Fruit fly (Drosophila melanogaster) whole organism, embryonic: ENCODE measurements around the gene CG33110.

Experiments used
- Awh ChIP-seq: fragments of 200-800 bp; sonication (Bioruptor generic); IDR thresholded peaks from 2 replicates; pipeline ENCODE4, ENCODE4 v1.3.6; 2022; ENCODE audit warnings: missing biosample characterization, missing genetic modification characterization
- CG10431 ChIP-seq: fragments of 200-800 bp; sonication (Bioruptor generic); optimal IDR thresholded peaks from 3 replicates; lab custom pipeline; 2018; ENCODE audit warnings: missing biosample characterization, mild to moderate bottlenecking, missing genetic modification characterization
- CG10959 ChIP-seq: fragments of 200-800 bp; sonication (Bioruptor generic); IDR thresholded peaks from 2 replicates; pipeline ENCODE4 v1.3.6; 2022; ENCODE audit warnings: missing biosample characterization, missing genetic modification characterization
- CG10979 ChIP-seq: fragments of 200-800 bp; sonication (Bioruptor generic); optimal IDR thresholded peaks from 2 replicates; lab custom pipeline; 2018; ENCODE audit warnings: missing biosample characterization, mild to moderate bottlenecking, missing genetic modification characterization, moderate library complexity
- CG12219 ChIP-seq: fragments of 200-800 bp; sonication (Bioruptor generic); optimal IDR thresholded peaks from 3 replicates; lab custom pipeline; 2018; ENCODE audit warnings: missing biosample characterization, mild to moderate bottlenecking, missing genetic modification characterization
- CG12299 ChIP-seq: fragments of 200-800 bp; sonication (Bioruptor generic); optimal IDR thresholded peaks from 2 replicates; lab custom pipeline; 2018; ENCODE audit warnings: missing biosample characterization, mild to moderate bottlenecking, missing genetic modification characterization
- CG16815 ChIP-seq: fragments of 200-800 bp; sonication (Bioruptor generic); optimal IDR thresholded peaks from 3 replicates; lab custom pipeline; 2017; ENCODE audit warnings: missing biosample characterization, mild to moderate bottlenecking, missing genetic modification characterization
- CG17361 ChIP-seq: fragments of 200-800 bp; sonication (Bioruptor generic); IDR thresholded peaks from 3 replicates; pipeline ENCODE4 v1.3.6; 2022; ENCODE audit warnings: missing biosample characterization, missing genetic modification characterization
- CG17802 ChIP-seq: fragments of 200-800 bp; sonication (Bioruptor generic); optimal IDR thresholded peaks from 2 replicates; lab custom pipeline; 2018; ENCODE audit warnings: missing biosample characterization, mild to moderate bottlenecking, missing genetic modification characterization, moderate library complexity
- CG1792 ChIP-seq: fragments of 200-800 bp; sonication (Bioruptor generic); optimal IDR thresholded peaks from 2 replicates; lab custom pipeline; 2016; ENCODE audit warnings: missing biosample characterization, missing genetic modification characterization
- CG18619 ChIP-seq: fragments of 200-800 bp; sonication (Bioruptor generic); optimal IDR thresholded peaks from 3 replicates; lab custom pipeline; 2017; ENCODE audit warnings: missing biosample characterization, mild to moderate bottlenecking, missing genetic modification characterization
- CG18764 ChIP-seq: fragments of 200-800 bp; sonication (Bioruptor generic); optimal IDR thresholded peaks from 3 replicates; lab custom pipeline; 2016; ENCODE audit warnings: missing biosample characterization, missing genetic modification characterization
- CG2116 ChIP-seq: fragments of 200-800 bp; sonication (Bioruptor generic); optimal IDR thresholded peaks from 3 replicates; lab custom pipeline; 2018; ENCODE audit warnings: missing biosample characterization, mild to moderate bottlenecking, missing genetic modification characterization
- CG2120 ChIP-seq: fragments of 200-800 bp; sonication (Bioruptor generic); optimal IDR thresholded peaks from 3 replicates; lab custom pipeline; 2016; ENCODE audit warnings: missing biosample characterization, missing genetic modification characterization
- CG2199 ChIP-seq: fragments of 200-800 bp; sonication (Bioruptor generic); IDR thresholded peaks from 3 replicates; pipeline ENCODE4 v1.3.6; 2022; ENCODE audit warnings: missing biosample characterization, missing genetic modification characterization
- CG2202 ChIP-seq: fragments of 200-800 bp; sonication (Bioruptor generic); optimal IDR thresholded peaks from 2 replicates; lab custom pipeline; 2018; ENCODE audit warnings: missing biosample characterization, mild to moderate bottlenecking, missing genetic modification characterization
- CG2875 ChIP-seq: fragments of 200-800 bp; sonication (Bioruptor generic); optimal IDR thresholded peaks from 2 replicates; lab custom pipeline; 2017; ENCODE audit warnings: missing biosample characterization, mild to moderate bottlenecking, missing genetic modification characterization, missing genetic modification reagents
- CG31441 ChIP-seq: fragments of 200-800 bp; sonication (Bioruptor generic); IDR thresholded peaks from 2 replicates; pipeline ENCODE4 v1.3.6; 2022; ENCODE audit warnings: missing biosample characterization, missing genetic modification characterization
- CG3407 ChIP-seq: fragments of 200-800 bp; sonication (Bioruptor generic); optimal IDR thresholded peaks from 2 replicates; lab custom pipeline; 2018; ENCODE audit warnings: missing biosample characterization, mild to moderate bottlenecking, missing genetic modification characterization
- CG3726 ChIP-seq: fragments of 200-800 bp; sonication (Bioruptor generic); IDR thresholded peaks from 3 replicates; pipeline ENCODE4, ENCODE4 v1.3.6; 2022; ENCODE audit warnings: missing biosample characterization, missing genetic modification characterization
- CG6689 ChIP-seq: fragments of 200-800 bp; sonication (Bioruptor generic); IDR thresholded peaks from 2 replicates; pipeline ENCODE4 v1.3.6; 2022; ENCODE audit warnings: missing biosample characterization, missing genetic modification characterization
- CG7963 ChIP-seq: fragments of 200-800 bp; sonication (Bioruptor generic); IDR thresholded peaks from 3 replicates; pipeline ENCODE4 v1.3.6; 2022; ENCODE audit warnings: missing biosample characterization, missing genetic modification characterization; ENCODE audit not compliant: partially characterized antibody
- CG8765 ChIP-seq: fragments of 200-800 bp; sonication (Bioruptor generic); IDR thresholded peaks from 2 replicates; pipeline ENCODE4 v1.3.6; 2022; ENCODE audit warnings: missing biosample characterization, missing genetic modification characterization
- Camta ChIP-seq: fragments of 200-800 bp; sonication (Bioruptor generic); optimal IDR thresholded peaks from 2 replicates; lab custom pipeline; 2016; ENCODE audit warnings: missing biosample characterization, missing genetic modification characterization
- D ChIP-seq, 2 experiments: fragments of 200-800 bp in 1 of 2; fragments of >200 bp in 1 of 2; sonication (Bioruptor generic) in 1 of 2; optimal IDR thresholded peaks; 2 replicates in 1 of 2; 3 replicates in 1 of 2; lab custom pipeline; 2017; ENCODE audit warnings: mild to moderate bottlenecking in 1 of 2, missing biosample characterization in 1 of 2, missing genetic modification characterization in 1 of 2, missing genetic modification reagents in 1 of 2
- Deaf1 ChIP-seq: fragments of 200-800 bp; optimal IDR thresholded peaks from 3 replicates; lab custom pipeline; 2019; ENCODE audit warnings: missing biosample characterization, mild to moderate bottlenecking, missing genetic modification characterization, moderate library complexity
- Dp ChIP-seq: fragments of 200-800 bp; sonication (Bioruptor generic); optimal IDR thresholded peaks from 2 replicates; lab custom pipeline; 2018; ENCODE audit warnings: missing biosample characterization, mild to moderate bottlenecking, missing genetic modification characterization, moderate library complexity
- ERR ChIP-seq: fragments of 200-800 bp; sonication (Bioruptor generic); optimal IDR thresholded peaks from 2 replicates; lab custom pipeline; 2016; ENCODE audit warnings: missing biosample characterization, missing genetic modification characterization
- Ets65A ChIP-seq: fragments of 200-800 bp; sonication (Bioruptor generic); peaks from one replicate; lab custom pipeline; 2016; ENCODE audit warnings: missing biosample characterization, missing genetic modification characterization
- HHEX ChIP-seq: fragments of 200-800 bp; sonication (Bioruptor generic); optimal IDR thresholded peaks from 3 replicates; lab custom pipeline; 2017; ENCODE audit warnings: missing biosample characterization, mild to moderate bottlenecking, missing genetic modification characterization, missing genetic modification reagents
- HLH3B ChIP-seq: fragments of 200-800 bp; sonication (Bioruptor generic); IDR thresholded peaks from 2 replicates; pipeline ENCODE4 v1.3.6; 2022; ENCODE audit warnings: missing biosample characterization, missing genetic modification characterization
- Mes4 ChIP-seq: fragments of 200-800 bp; sonication (Bioruptor generic); optimal IDR thresholded peaks from 2 replicates; lab custom pipeline; 2016; ENCODE audit warnings: missing biosample characterization, missing genetic modification characterization
- NC2β ChIP-seq: fragments of 200-800 bp; sonication (Bioruptor generic); optimal IDR thresholded peaks from 2 replicates; lab custom pipeline; 2016; ENCODE audit warnings: missing biosample characterization, missing genetic modification characterization
- Rx ChIP-seq: fragments of 200-800 bp; sonication (Bioruptor generic); IDR thresholded peaks from 2 replicates; pipeline ENCODE4 v1.3.6; 2022; ENCODE audit warnings: missing biosample characterization, missing genetic modification characterization
- al ChIP-seq: fragments of 200-800 bp; sonication (Bioruptor generic); IDR thresholded peaks from 2 replicates; pipeline ENCODE4 v1.3.6; 2022; ENCODE audit warnings: missing biosample characterization, missing genetic modification characterization
- aop ChIP-seq: fragments of 200-800 bp; sonication (Bioruptor generic); IDR thresholded peaks from 2 replicates; pipeline ENCODE4 v1.3.6; 2022; ENCODE audit warnings: missing biosample characterization, missing genetic modification characterization
- bsh ChIP-seq, 2 experiments: fragments of 200-800 bp; sonication (Bioruptor generic); optimal IDR thresholded peaks; 2 replicates each; lab custom pipeline; 2017 to 2018; ENCODE audit warnings: mild to moderate bottlenecking in 2 of 2, missing biosample characterization in 2 of 2, missing genetic modification characterization in 2 of 2, moderate library complexity in 1 of 2
- dmrt99B ChIP-seq: fragments of 200-800 bp; sonication (Bioruptor generic); optimal IDR thresholded peaks from 2 replicates; lab custom pipeline; 2018; ENCODE audit warnings: missing biosample characterization, mild to moderate bottlenecking, missing genetic modification characterization, moderate library complexity
- esg ChIP-seq: fragments of 200-800 bp; sonication (Bioruptor generic); conservative IDR thresholded peaks from 2 replicates; pipeline ENCODE4 v1.3.6; 2022; ENCODE audit warnings: missing biosample characterization, missing genetic modification characterization
- gsb-n ChIP-seq: fragments of 200-800 bp; sonication (Bioruptor generic); optimal IDR thresholded peaks from 3 replicates; lab custom pipeline; 2018; ENCODE audit warnings: missing biosample characterization, mild to moderate bottlenecking, missing genetic modification characterization
- kay ChIP-seq: fragments of 200-800 bp; sonication (Bioruptor generic); optimal IDR thresholded peaks from 2 replicates; lab custom pipeline; 2016; ENCODE audit warnings: missing biosample characterization, missing genetic modification characterization
- mirr ChIP-seq: fragments of 200-800 bp; sonication (Bioruptor generic); optimal IDR thresholded peaks from 3 replicates; lab custom pipeline; 2018; ENCODE audit warnings: missing biosample characterization, mild to moderate bottlenecking, missing genetic modification characterization
- oc ChIP-seq: fragments of 200-800 bp; sonication (Bioruptor generic); optimal IDR thresholded peaks from 2 replicates; lab custom pipeline; 2018; ENCODE audit warnings: missing biosample characterization, mild to moderate bottlenecking, missing genetic modification characterization, moderate library complexity
- prd ChIP-seq, 3 experiments: fragments of >200 bp in 2 of 3; fragments of 200-800 bp in 1 of 3; sonication (Bioruptor generic) in 1 of 3; optimal IDR thresholded peaks in 2 of 3; IDR thresholded peaks in 1 of 3; 2 replicates in 2 of 3; 3 replicates in 1 of 3; pipeline versions ENCODE4 v1.3.6 to Lab custom; 2017 to 2022; ENCODE audit warnings: missing biosample characterization in 1 of 3, missing genetic modification characterization in 1 of 3
- slou ChIP-seq: fragments of 200-800 bp; sonication (Bioruptor generic); optimal IDR thresholded peaks from 3 replicates; lab custom pipeline; 2016; ENCODE audit warnings: missing biosample characterization, missing genetic modification characterization
- tin ChIP-seq: fragments of 200-800 bp; sonication (Bioruptor generic); optimal IDR thresholded peaks from 3 replicates; lab custom pipeline; 2016; ENCODE audit warnings: missing biosample characterization, missing genetic modification characterization
- tio ChIP-seq: fragments of 200-800 bp; sonication (Bioruptor generic); optimal IDR thresholded peaks from 2 replicates; lab custom pipeline; 2017; ENCODE audit warnings: missing biosample characterization, missing genetic modification characterization, inconsistent platforms
- vnd ChIP-seq: fragments of 200-800 bp; sonication (Bioruptor generic); IDR thresholded peaks from 3 replicates; pipeline ENCODE4 v1.3.6; 2022; ENCODE audit warnings: missing biosample characterization, missing genetic modification characterization; ENCODE audit not compliant: partially characterized antibody
- wor ChIP-seq: fragments of 200-800 bp; sonication (Bioruptor generic); IDR thresholded peaks from 2 replicates; pipeline ENCODE4 v1.3.6; 2022; ENCODE audit warnings: missing biosample characterization, missing genetic modification characterization
- z ChIP-seq: fragments of 200-800 bp; sonication (Bioruptor generic); IDR thresholded peaks from 3 replicates; pipeline ENCODE4 v1.3.6; 2022; ENCODE audit warnings: missing biosample characterization, missing genetic modification characterization

Gene CG33110

dm6 chr3R:22587419-22587963 is 17.5 kb downstream of the CG33110 start, which contains the start of gene Efa6 (continued):
- TF ChIP-seq CG2116 (GFP tag; lab: Kevin White, UChicago) (peak; percentile 89), CG17802 (no peak), slou (peak; percentile 15), oc (tag; lab: Kevin White, UChicago) (no peak), aop (GFP tag; lab: Robert Waterston, UW) (no peak), Awh (no peak), HHEX (GFP tag; lab: Kevin White, UChicago) (no peak), CG7963 (GFP tag; lab: Robert Waterston, UW) (peak; percentile 85), wor (GFP tag; lab: Robert Waterston, UW) (no peak), vnd (GFP tag; lab: Robert Waterston, UW) (peak; percentile 91), al (GFP tag; lab: Robert Waterston, UW) (no peak), CG10959 (GFP tag; lab: Robert Waterston, UW) (no peak), Ets65A (peak; percentile 92), esg (GFP tag; lab: Robert Waterston, UW) (0 out of 2 replicates have a peak, but pooled peaks have one; percentile 7), bsh (GFP tag; optimal IDR thresholded peaks at IDR 0.05; lab: Kevin White, UChicago) (peak; percentile 11 to 30), CG17361 (GFP tag; lab: Robert Waterston, UW) (peak; percentile 64), CG18764 (GFP tag; lab: Kevin White, UChicago) (peak; percentile 47), Deaf1 (tag; lab: Kevin White, UChicago) (peak; percentile 37), ERR (GFP tag; lab: Kevin White, UChicago) (peak; percentile 26), gsb-n (tag; lab: Kevin White, UChicago) (peak; percentile 51), Camta (GFP tag; lab: Kevin White, UChicago) (peak; percentile 58), prd (optimal IDR thresholded peaks at IDR 0.05; lab: Kevin White, UChicago) (no peak), prd (GFP tag; IDR thresholded peaks at IDR 0.05; lab: Robert Waterston, UW) (peak; percentile 46; the same call in 2 of the 3 replicates), CG8765 (no peak), z (no peak), tio (no peak), CG31441 (peak; percentile 61), kay (GFP tag; lab: Kevin White, UChicago) (no peak), HLH3B (GFP tag; lab: Robert Waterston, UW) (no peak), CG2120 (peak; percentile 73), CG18619 (GFP tag; lab: Kevin White, UChicago) (peak; percentile 24), CG12299 (peak; percentile 75), mirr (GFP tag; lab: Kevin White, UChicago) (peak; percentile 36), CG3726 (GFP tag; lab: Robert Waterston, UW) (no peak), tin (GFP tag; lab: Kevin White, UChicago) (peak; percentile 54), D (optimal IDR thresholded peaks at IDR 0.05; lab: Kevin White, UChicago) (no peak), D (GFP tag; optimal IDR thresholded peaks at IDR 0.05; lab: Kevin White, UChicago) (no peak), CG3407 (GFP tag; lab: Kevin White, UChicago) (no peak), CG10431 (GFP tag; lab: Kevin White, UChicago) (no peak), dmrt99B (no peak), CG2199 (GFP tag; lab: Robert Waterston, UW) (no peak), CG16815 (GFP tag; lab: Kevin White, UChicago) (no peak), CG12219 (GFP tag; lab: Kevin White, UChicago) (no peak), CG2875 (GFP tag; lab: Kevin White, UChicago) (no peak), CG6689 (GFP tag; lab: Robert Waterston, UW) (no peak), NC2β (GFP tag; lab: Kevin White, UChicago) (peak; percentile 12), CG10979 (peak; percentile 5), Mes4 (GFP tag; lab: Kevin White, UChicago) (no peak), Rx (GFP tag; lab: Robert Waterston, UW) (no peak), CG2202 (tag; lab: Kevin White, UChicago) (no peak), CG1792 (no peak), Dp (GFP tag; lab: Kevin White, UChicago) (peak; percentile 93)
